Fruit fly (Drosophila melanogaster): ENCODE data around the gene CG31797.

- no peak for TF ChIP-seq h (optimal IDR thresholded peaks at IDR 0.05)
- no peak for TF ChIP-seq psq (optimal IDR thresholded peaks at IDR 0.05)
- TF ChIP-seq Myc (optimal IDR thresholded peaks at IDR 0.05) = no peak
Measured at dm6 chr2L:19296765-19297164, 34.7 kb upstream of the CG31797 start.
